Worm (Caenorhabditis elegans) whole organism, late embryonic: ENCODE measurements around the gene Y58A7A.4.

Source experiments
- ama-1 ChIP-seq: fragments of 150-350 bp; optimal IDR thresholded peaks from 2 replicates; lab custom pipeline; 2014
- dve-1 ChIP-seq: sonication (generic microtip); optimal IDR thresholded peaks from 2 replicates; lab custom pipeline; 2017; ENCODE audit warnings: antibody characterized with exemption, mild to moderate bottlenecking, missing genetic modification characterization, missing compliant biosample characterization
- fkh-10 ChIP-seq: fragments of 150-350 bp; optimal IDR thresholded peaks from 2 replicates; lab custom pipeline; 2014; ENCODE audit warnings: missing biosample characterization, missing genetic modification reagents, missing genetic modification characterization
- hlh-6 ChIP-seq: sonication (generic microtip); optimal IDR thresholded peaks from 2 replicates; lab custom pipeline; 2016; ENCODE audit warnings: missing genotype, missing genetic modification characterization, missing compliant biosample characterization
- madf-2 ChIP-seq: sonication (generic microtip); optimal IDR thresholded peaks from 2 replicates; lab custom pipeline; 2017; ENCODE audit warnings: missing genetic modification characterization, missing compliant biosample characterization
- nhr-232 ChIP-seq: sonication (generic microtip); optimal IDR thresholded peaks from 2 replicates; lab custom pipeline; 2016; ENCODE audit warnings: missing genetic modification characterization, missing compliant biosample characterization
- pha-4 ChIP-seq: fragments of 150-350 bp; optimal IDR thresholded peaks from 2 replicates; lab custom pipeline; 2018; ENCODE audit warnings: missing biosample characterization, missing genetic modification reagents, missing genetic modification characterization
- sdc-2 ChIP-seq: sonication (generic microtip); optimal IDR thresholded peaks from 2 replicates; lab custom pipeline; 2016; ENCODE audit warnings: missing genotype, missing genetic modification characterization, missing compliant biosample characterization
- sox-4 ChIP-seq: sonication (generic microtip); optimal IDR thresholded peaks from 2 replicates; lab custom pipeline; 2017; ENCODE audit warnings: mild to moderate bottlenecking, missing genetic modification characterization, inconsistent platforms, missing compliant biosample characterization
- unc-55 ChIP-seq: sonication (generic microtip); optimal IDR thresholded peaks from 2 replicates; lab custom pipeline; 2017; ENCODE audit warnings: missing biosample characterization, missing genetic modification reagents, missing genetic modification characterization

ce11 chrV:5086919-5087404 is 2.2 kb upstream of the Y58A7A.4 start, which contains the start of gene Y58A7A.5:
- TF ChIP-seq dve-1 (tag; lab: Kevin White, UChicago) (no peak), fkh-10 (GFP tag; lab: Kevin White, UChicago) (no peak), madf-2 (no peak), sdc-2 (no peak), hlh-6 (no peak), ama-1 (lab: Kevin White, UChicago) (no peak), sox-4 (tag; lab: Kevin White, UChicago) (no peak), pha-4 (no peak), nhr-232 (no peak), unc-55 (GFP tag; lab: Kevin White, UChicago) (no peak)
